Fruit fly (Drosophila melanogaster): ENCODE data around the gene Rph.

Gene Rph

DNA sequence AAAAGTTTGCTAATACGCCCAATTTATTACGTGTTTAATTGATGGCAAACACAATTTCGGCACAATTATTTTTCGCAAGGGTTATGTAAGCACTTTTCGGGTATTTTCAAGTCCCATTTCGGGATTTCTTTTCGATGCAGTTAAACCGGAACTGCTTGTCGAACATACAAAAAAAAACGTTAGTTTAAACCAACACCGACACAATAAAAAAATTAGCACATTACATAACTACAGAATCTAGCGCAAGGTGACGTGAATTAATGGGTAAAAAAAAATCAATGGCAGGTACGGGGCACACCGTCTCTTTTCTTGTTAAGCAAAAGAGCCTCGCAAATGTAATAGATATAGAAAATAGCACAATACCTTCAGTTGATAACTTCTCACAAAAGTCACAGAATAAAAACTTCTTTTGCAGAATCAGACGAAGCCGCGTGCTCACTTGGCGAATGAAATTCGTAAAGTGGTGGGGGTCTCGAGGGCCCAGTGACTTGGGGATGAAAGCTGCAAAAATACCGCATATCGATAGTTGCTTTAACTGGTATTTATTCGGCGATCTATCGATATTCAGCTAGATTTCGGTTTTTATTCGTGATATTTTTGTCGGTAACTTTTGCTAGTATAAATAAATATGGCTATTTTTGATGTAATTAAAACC, 29.1 kb upstream of the Rph start, which contains the start of the genes Ant2 and sesB (continued):
- TF ChIP-seq ato (GFP tag; IDR thresholded peaks at IDR 0.05; ENCODE audit: partially characterized antibody) (peak; percentile 46), bbx (GFP tag; IDR thresholded peaks at IDR 0.05; ENCODE audit: partially characterized antibody) (peak; percentile 82), HLHmδ (GFP tag; optimal IDR thresholded peaks at IDR 0.05) (no peak), CG17568 (GFP tag; optimal IDR thresholded peaks at IDR 0.05) (peak; percentile 38), CG15514 (GFP tag; optimal IDR thresholded peaks at IDR 0.05) (peak; percentile 43), Abd-B (GFP tag; optimal IDR thresholded peaks at IDR 0.05) (no peak), sens (GFP tag) (peak; percentile 78), unc-4 (GFP tag; IDR thresholded peaks at IDR 0.05; ENCODE audit: partially characterized antibody) (peak; percentile 75), sqz (GFP tag; optimal IDR thresholded peaks at IDR 0.05) (peak; percentile 23), Pdp1 (GFP tag; optimal IDR thresholded peaks at IDR 0.05) (peak in 1 of 2 experiments; percentile 96), CG13894 (tag; optimal IDR thresholded peaks at IDR 0.05) (peak; percentile 5), CG1603 (tag; optimal IDR thresholded peaks at IDR 0.05) (peak; percentile 40), hb (GFP tag; IDR thresholded peaks at IDR 0.05; ENCODE audit: partially characterized antibody) (peak; percentile 64; the same call in 1 of the 3 replicates), PHDP (tag; optimal IDR thresholded peaks at IDR 0.05) (no peak), emc (GFP tag; optimal IDR thresholded peaks at IDR 0.05) (no peak), Dref (GFP tag; IDR thresholded peaks at IDR 0.05) (peak; percentile 76), pzg (GFP tag; optimal IDR thresholded peaks at IDR 0.05) (peak; percentile 75), CG16813 (GFP tag; IDR thresholded peaks at IDR 0.05; ENCODE audit: partially characterized antibody) (peak; percentile 76), CG10267 (tag; optimal IDR thresholded peaks at IDR 0.05) (peak; percentile 0), Stat92E (GFP tag; optimal IDR thresholded peaks at IDR 0.05) (peak in 1 of 3 experiments; percentile 46), CG14710 (tag; optimal IDR thresholded peaks at IDR 0.05) (peak; percentile 2), CG9437 (GFP tag; optimal IDR thresholded peaks at IDR 0.05) (no peak), ERR (GFP tag; optimal IDR thresholded peaks at IDR 0.05) (peak; percentile 37), oc (tag; optimal IDR thresholded peaks at IDR 0.05) (no peak), CG13287 (GFP tag; IDR thresholded peaks at IDR 0.05; ENCODE audit: partially characterized antibody) (peak; percentile 75), gcm (GFP tag; optimal IDR thresholded peaks at IDR 0.05) (peak; percentile 3), CG6791 (GFP tag; IDR thresholded peaks at IDR 0.05; ENCODE audit: partially characterized antibody) (peak; percentile 77), CG42726 (GFP tag; IDR thresholded peaks at IDR 0.05; ENCODE audit: partially characterized antibody) (peak; percentile 68; the same call in 1 of the 2 replicates), CG10462 (GFP tag; optimal IDR thresholded peaks at IDR 0.05) (no peak), Sry-β (GFP tag; optimal IDR thresholded peaks at IDR 0.05) (peak; percentile 46), corto (GFP tag; optimal IDR thresholded peaks at IDR 0.05) (no peak), knrl (GFP tag; IDR thresholded peaks at IDR 0.05; ENCODE audit: partially characterized antibody) (peak; percentile 76), CG2129 (GFP tag; IDR thresholded peaks at IDR 0.05; ENCODE audit: partially characterized antibody) (peak; percentile 53), Sin3A (optimal IDR thresholded peaks at IDR 0.05) (no peak), Lhr (GFP tag; optimal IDR thresholded peaks at IDR 0.05) (peak; percentile 27), onecut (GFP tag; IDR thresholded peaks at IDR 0.05) (peak; percentile 31; the same call in 1 of the 2 replicates), inv (GFP tag; IDR thresholded peaks at IDR 0.05; ENCODE audit: partially characterized antibody) (peak; percentile 76), CG8290 (GFP tag; optimal IDR thresholded peaks at IDR 0.05) (no peak), CG8290 (tag; optimal IDR thresholded peaks at IDR 0.05) (peak in 1 of 2 experiments; percentile 51), wdn (GFP tag; IDR thresholded peaks at IDR 0.05) (0 out of 2 replicates have a peak, but pooled peaks have one; percentile 12), CG3281 (GFP tag; optimal IDR thresholded peaks at IDR 0.05) (no peak), BEAF-32 (GFP tag; optimal IDR thresholded peaks at IDR 0.05) (peak; percentile 81), Vsx1 (GFP tag; optimal IDR thresholded peaks at IDR 0.05) (no peak)

Data from whole organism, embryonic.